Fruit fly (Drosophila melanogaster) whole organism, embryonic: ENCODE measurements around the gene MTPAP.

Source experiments
- Ada2b ChIP-seq: fragments of 200-800 bp; sonication (Bioruptor generic); IDR thresholded peaks from 2 replicates; pipeline ENCODE4 v1.3.6; 2022; ENCODE audit warnings: missing biosample characterization, missing genetic modification characterization
- Adf1 ChIP-seq: fragments of 200-800 bp; sonication (Bioruptor generic); IDR thresholded peaks from 2 replicates; pipeline ENCODE4 v1.3.6; 2022; ENCODE audit warnings: missing biosample characterization, missing genetic modification characterization
- BEAF-32 ChIP-seq: fragments of 200-800 bp; sonication (Bioruptor generic); optimal IDR thresholded peaks from 3 replicates; lab custom pipeline; 2017; ENCODE audit warnings: missing biosample characterization, missing genetic modification characterization, mild to moderate bottlenecking, moderate library complexity, missing genetic modification reagents
- CG10267 ChIP-seq: fragments of 200-800 bp; sonication (Bioruptor generic); optimal IDR thresholded peaks from 2 replicates; lab custom pipeline; 2018; ENCODE audit warnings: missing biosample characterization, mild to moderate bottlenecking, missing genetic modification characterization, moderate library complexity
- CG10462 ChIP-seq: fragments of 200-800 bp; sonication (Bioruptor generic); optimal IDR thresholded peaks from 2 replicates; lab custom pipeline; 2016; ENCODE audit warnings: missing biosample characterization, missing genetic modification characterization
- CG10565 ChIP-seq: fragments of 200-800 bp; sonication (Bioruptor generic); optimal IDR thresholded peaks from 3 replicates; lab custom pipeline; 2016; ENCODE audit warnings: missing biosample characterization, mild to moderate bottlenecking, missing genetic modification characterization
- CG11456 ChIP-seq: fragments of 200-800 bp; sonication (Bioruptor generic); IDR thresholded peaks from 3 replicates; pipeline ENCODE4 v1.3.6; 2022; ENCODE audit warnings: missing biosample characterization, missing genetic modification characterization
- CG14710 ChIP-seq: fragments of 200-800 bp; sonication (Bioruptor generic); optimal IDR thresholded peaks from 3 replicates; lab custom pipeline; 2019; ENCODE audit warnings: missing biosample characterization, mild to moderate bottlenecking, missing genetic modification characterization, moderate library complexity
- CG15514 ChIP-seq: fragments of 200-800 bp; sonication (Bioruptor generic); optimal IDR thresholded peaks from 3 replicates; lab custom pipeline; 2017; ENCODE audit warnings: missing biosample characterization, missing genetic modification characterization, mild to moderate bottlenecking, moderate library complexity, missing genetic modification reagents
- CG1603 ChIP-seq: fragments of 200-800 bp; sonication (Bioruptor generic); optimal IDR thresholded peaks from 2 replicates; lab custom pipeline; 2019; ENCODE audit warnings: missing biosample characterization, mild to moderate bottlenecking, missing genetic modification characterization, moderate library complexity
- CG3065 ChIP-seq: fragments of 200-800 bp; sonication (Bioruptor generic); optimal IDR thresholded peaks from 2 replicates; lab custom pipeline; 2016; ENCODE audit warnings: missing biosample characterization, missing genetic modification characterization
- CG31388 ChIP-seq: fragments of 200-800 bp; sonication (Bioruptor generic); optimal IDR thresholded peaks from 2 replicates; lab custom pipeline; 2016; ENCODE audit warnings: missing biosample characterization, missing genetic modification characterization
- CG33213 ChIP-seq: fragments of 200-800 bp; sonication (Bioruptor generic); optimal IDR thresholded peaks from 3 replicates; lab custom pipeline; 2016; ENCODE audit warnings: missing biosample characterization, missing genetic modification characterization
- CG34224 ChIP-seq: fragments of 200-800 bp; sonication (Bioruptor generic); IDR thresholded peaks from 3 replicates; pipeline ENCODE4 v1.3.6; 2022; ENCODE audit warnings: missing biosample characterization, missing genetic modification characterization; ENCODE audit not compliant: partially characterized antibody
- CG34376 ChIP-seq: fragments of 200-800 bp; sonication (Bioruptor generic); optimal IDR thresholded peaks from 2 replicates; lab custom pipeline; 2018; ENCODE audit warnings: missing biosample characterization, mild to moderate bottlenecking, missing genetic modification characterization
- CG4617 ChIP-seq: fragments of 200-800 bp; sonication (Bioruptor generic); optimal IDR thresholded peaks from 3 replicates; lab custom pipeline; 2016; ENCODE audit warnings: missing biosample characterization, missing genetic modification characterization, borderline replicate concordance
- CG6791 ChIP-seq: fragments of 200-800 bp; sonication (Bioruptor generic); IDR thresholded peaks from 3 replicates; pipeline ENCODE4 v1.3.6; 2022; ENCODE audit warnings: missing biosample characterization, missing genetic modification characterization; ENCODE audit not compliant: partially characterized antibody
- CG7745 ChIP-seq: fragments of 200-800 bp; sonication (Bioruptor generic); optimal IDR thresholded peaks from 2 replicates; lab custom pipeline; 2018; ENCODE audit warnings: missing biosample characterization, mild to moderate bottlenecking, missing genetic modification characterization, moderate library complexity
- CG7928 ChIP-seq: fragments of 200-800 bp; sonication (Bioruptor generic); optimal IDR thresholded peaks from 2 replicates; lab custom pipeline; 2017; ENCODE audit warnings: missing biosample characterization, mild to moderate bottlenecking, missing genetic modification characterization
- Dll ChIP-seq: fragments of 200-800 bp; sonication (Bioruptor generic); IDR thresholded peaks from 4 replicates; pipeline ENCODE4 v1.3.6; 2022; ENCODE audit warnings: missing biosample characterization, missing genetic modification characterization; ENCODE audit not compliant: partially characterized antibody
- Doc3 ChIP-seq: fragments of 200-800 bp; sonication (Bioruptor generic); IDR thresholded peaks from 3 replicates; pipeline ENCODE4 v1.3.6; 2022; ENCODE audit warnings: missing biosample characterization, missing genetic modification characterization; ENCODE audit not compliant: partially characterized antibody
- Ets97D ChIP-seq: fragments of 200-800 bp; sonication (Bioruptor generic); optimal IDR thresholded peaks from 3 replicates; lab custom pipeline; 2016; ENCODE audit warnings: missing biosample characterization, missing genetic modification characterization
- Fer3 ChIP-seq: fragments of 200-800 bp; sonication (Bioruptor generic); optimal IDR thresholded peaks from 2 replicates; lab custom pipeline; 2018; ENCODE audit warnings: missing biosample characterization, mild to moderate bottlenecking, missing genetic modification characterization, moderate library complexity
- HLH3B ChIP-seq: fragments of 200-800 bp; sonication (Bioruptor generic); IDR thresholded peaks from 2 replicates; pipeline ENCODE4 v1.3.6; 2022; ENCODE audit warnings: missing biosample characterization, missing genetic modification characterization
- HLH4C ChIP-seq: fragments of 200-800 bp; sonication (Bioruptor generic); IDR thresholded peaks from 3 replicates; pipeline ENCODE4 v1.3.6; 2022; ENCODE audit warnings: missing biosample characterization, missing genetic modification characterization; ENCODE audit not compliant: partially characterized antibody
- Nf-YB ChIP-seq: fragments of 200-800 bp; sonication (Bioruptor generic); optimal IDR thresholded peaks from 3 replicates; lab custom pipeline; 2019; ENCODE audit warnings: missing biosample characterization, mild to moderate bottlenecking, missing genetic modification characterization, moderate library complexity
- Opbp ChIP-seq: fragments of 200-800 bp; sonication (Bioruptor generic); IDR thresholded peaks from 3 replicates; pipeline ENCODE4 v1.3.6; 2022; ENCODE audit warnings: missing biosample characterization, missing genetic modification characterization; ENCODE audit not compliant: partially characterized antibody
- Ptx1 ChIP-seq: fragments of 200-800 bp; sonication (Bioruptor generic); IDR thresholded peaks from 2 replicates; pipeline ENCODE4 v1.3.6; 2022; ENCODE audit warnings: missing biosample characterization, missing genetic modification characterization
- YL-1 ChIP-seq: fragments of 200-800 bp; sonication (Bioruptor generic); optimal IDR thresholded peaks from 3 replicates; lab custom pipeline; 2017; ENCODE audit warnings: missing biosample characterization, mild to moderate bottlenecking, missing genetic modification characterization
- abd-A ChIP-seq: fragments of 200-800 bp; sonication (Bioruptor generic); optimal IDR thresholded peaks from 3 replicates; lab custom pipeline; 2019; ENCODE audit warnings: missing biosample characterization, mild to moderate bottlenecking, missing genetic modification characterization, moderate library complexity
- aop ChIP-seq: fragments of 200-800 bp; sonication (Bioruptor generic); IDR thresholded peaks from 2 replicates; pipeline ENCODE4 v1.3.6; 2022; ENCODE audit warnings: missing biosample characterization, missing genetic modification characterization
- bbx ChIP-seq: fragments of 200-800 bp; sonication (Bioruptor generic); IDR thresholded peaks from 2 replicates; pipeline ENCODE4 v1.3.6; 2022; ENCODE audit warnings: missing biosample characterization, missing genetic modification characterization; ENCODE audit not compliant: partially characterized antibody
- bowl ChIP-seq: fragments of 200-800 bp; sonication (Bioruptor generic); IDR thresholded peaks from 2 replicates; pipeline ENCODE4 v1.3.6; 2022; ENCODE audit warnings: missing biosample characterization, missing genetic modification characterization
- chif ChIP-seq, 2 experiments: fragments of 200-800 bp; sonication (Bioruptor generic); optimal IDR thresholded peaks; 3 replicates each; lab custom pipeline; 2016; ENCODE audit warnings: missing biosample characterization in 2 of 2, missing genetic modification characterization in 2 of 2
- chinmo ChIP-seq: fragments of 200-800 bp; sonication (Bioruptor generic); IDR thresholded peaks from 4 replicates; pipeline ENCODE4 v1.3.6; 2022; ENCODE audit warnings: missing biosample characterization, missing genetic modification characterization; ENCODE audit not compliant: partially characterized antibody
- crol ChIP-seq: fragments of 200-800 bp; sonication (Bioruptor generic); IDR thresholded peaks from 2 replicates; pipeline ENCODE4 v1.3.6; 2022; ENCODE audit warnings: missing biosample characterization, missing genetic modification characterization
- eyg ChIP-seq: fragments of 200-800 bp; sonication (Bioruptor generic); optimal IDR thresholded peaks from 3 replicates; lab custom pipeline; 2016; ENCODE audit warnings: missing biosample characterization, missing genetic modification characterization
- fd64A ChIP-seq: fragments of 200-800 bp; sonication (Bioruptor generic); optimal IDR thresholded peaks from 3 replicates; lab custom pipeline; 2018; ENCODE audit warnings: missing biosample characterization, mild to moderate bottlenecking, missing genetic modification characterization
- gsb-n ChIP-seq: fragments of 200-800 bp; sonication (Bioruptor generic); optimal IDR thresholded peaks from 3 replicates; lab custom pipeline; 2018; ENCODE audit warnings: missing biosample characterization, mild to moderate bottlenecking, missing genetic modification characterization
- ken ChIP-seq: fragments of 200-800 bp; sonication (Bioruptor generic); IDR thresholded peaks from 3 replicates; pipeline ENCODE4 v1.3.6; 2022; ENCODE audit warnings: missing biosample characterization, missing genetic modification characterization
- mld ChIP-seq: fragments of 200-800 bp; sonication (Bioruptor generic); IDR thresholded peaks from 3 replicates; pipeline ENCODE4 v1.3.6; 2022; ENCODE audit warnings: missing biosample characterization, missing genetic modification characterization; ENCODE audit not compliant: partially characterized antibody
- oc ChIP-seq: fragments of 200-800 bp; sonication (Bioruptor generic); optimal IDR thresholded peaks from 2 replicates; lab custom pipeline; 2018; ENCODE audit warnings: missing biosample characterization, mild to moderate bottlenecking, missing genetic modification characterization, moderate library complexity
- p53 ChIP-seq: fragments of 200-800 bp; sonication (Bioruptor generic); optimal IDR thresholded peaks from 2 replicates; lab custom pipeline; 2016; ENCODE audit warnings: missing biosample characterization, missing genetic modification characterization
- sr ChIP-seq: fragments of 200-800 bp; sonication (Bioruptor generic); IDR thresholded peaks from 3 replicates; pipeline ENCODE4 v1.3.6; 2022; ENCODE audit warnings: missing biosample characterization, missing genetic modification characterization
- trem ChIP-seq: fragments of 200-800 bp; optimal IDR thresholded peaks from 3 replicates; lab custom pipeline; 2019; ENCODE audit warnings: missing biosample characterization, mild to moderate bottlenecking, missing genetic modification characterization, moderate library complexity
- vnd ChIP-seq: fragments of 200-800 bp; sonication (Bioruptor generic); IDR thresholded peaks from 3 replicates; pipeline ENCODE4 v1.3.6; 2022; ENCODE audit warnings: missing biosample characterization, missing genetic modification characterization; ENCODE audit not compliant: partially characterized antibody
- vvl ChIP-seq: fragments of 200-800 bp; sonication (Bioruptor generic); IDR thresholded peaks from 2 replicates; pipeline ENCODE4 v1.3.6; 2022; ENCODE audit warnings: missing biosample characterization, missing genetic modification characterization
- zen2 ChIP-seq: fragments of 200-800 bp; sonication (Bioruptor generic); IDR thresholded peaks from 3 replicates; pipeline ENCODE4 v1.3.6; 2022; ENCODE audit warnings: missing biosample characterization, missing genetic modification characterization; ENCODE audit not compliant: partially characterized antibody

MTPAP gene

dm6 chrX:1375265-1375958 lies 26.3 kb upstream of the MTPAP start, which contains the start of gene AMPKalpha (continued):
- TF ChIP-seq chif (GFP tag; optimal IDR thresholded peaks at IDR 0.05; lab: Kevin White, UChicago) (no peak), mld (GFP tag; lab: Robert Waterston, UW) (0 out of 3 replicates have a peak, but pooled peaks have one; percentile 30), Opbp (peak; percentile 56; the same call in 2 of the 3 replicates), HLH3B (no peak), CG14710 (tag; lab: Kevin White, UChicago) (peak; percentile 25), trem (tag; lab: Kevin White, UChicago) (peak; percentile 64), zen2 (GFP tag; lab: Robert Waterston, UW) (no peak), HLH4C (GFP tag; lab: Robert Waterston, UW) (0 out of 3 replicates have a peak, but pooled peaks have one; percentile 24), BEAF-32 (peak; percentile 58), oc (tag; lab: Kevin White, UChicago) (no peak), sr (GFP tag; lab: Robert Waterston, UW) (no peak), CG34224 (GFP tag; lab: Robert Waterston, UW) (no peak), Dll (peak; percentile 38; the same call in 1 of the 4 replicates), Ada2b (GFP tag; lab: Robert Waterston, UW) (no peak), CG7928 (no peak), CG6791 (GFP tag; lab: Robert Waterston, UW) (peak; percentile 43; the same call in 1 of the 3 replicates), chinmo (GFP tag; lab: Robert Waterston, UW) (0 out of 4 replicates have a peak, but pooled peaks have one; percentile 26), p53 (GFP tag; lab: Kevin White, UChicago) (no peak), abd-A (tag; lab: Kevin White, UChicago) (peak; percentile 24), Nf-YB (GFP tag; lab: Kevin White, UChicago) (no peak), CG1603 (peak; percentile 47), CG3065 (GFP tag; lab: Kevin White, UChicago) (no peak), CG10462 (GFP tag; lab: Kevin White, UChicago) (no peak), eyg (GFP tag; lab: Kevin White, UChicago) (no peak), Ets97D (GFP tag; lab: Kevin White, UChicago) (no peak), crol (GFP tag; lab: Robert Waterston, UW) (peak; percentile 71), bowl (GFP tag; lab: Robert Waterston, UW) (no peak), gsb-n (tag; lab: Kevin White, UChicago) (no peak), CG11456 (no peak), YL-1 (GFP tag; lab: Kevin White, UChicago) (peak; percentile 15), CG10565 (GFP tag; lab: Kevin White, UChicago) (no peak), Doc3 (GFP tag; lab: Robert Waterston, UW) (no peak), aop (GFP tag; lab: Robert Waterston, UW) (no peak), fd64A (no peak), ken (GFP tag; lab: Robert Waterston, UW) (no peak), CG33213 (GFP tag; lab: Kevin White, UChicago) (no peak), CG7745 (tag; lab: Kevin White, UChicago) (no peak), CG34376 (peak; percentile 44), CG15514 (GFP tag; lab: Kevin White, UChicago) (peak; percentile 91), CG10267 (tag; lab: Kevin White, UChicago) (peak; percentile 49), bbx (peak; percentile 62), Adf1 (GFP tag; lab: Robert Waterston, UW) (peak; percentile 8; the same call in 1 of the 2 replicates), Ptx1 (GFP tag; lab: Robert Waterston, UW) (no peak), vvl (peak; percentile 19; the same call in 1 of the 2 replicates), CG4617 (GFP tag; lab: Kevin White, UChicago) (peak; percentile 17), vnd (GFP tag; lab: Robert Waterston, UW) (no peak), Fer3 (no peak), CG31388 (GFP tag; lab: Kevin White, UChicago) (no peak)
